Worm (Caenorhabditis elegans) whole organism, L2 larva: ENCODE results near the gene srd-12.

ENCODE experiments used
- F13H6.1 ChIP-seq: sonication (generic microtip); optimal IDR thresholded peaks from 2 replicates; lab custom pipeline; 2016; ENCODE audit warnings: missing genetic modification characterization, missing compliant biosample characterization
- aly-2 ChIP-seq: fragments of 150-350 bp; optimal IDR thresholded peaks from 2 replicates; lab custom pipeline; 2014; ENCODE audit warnings: missing biosample characterization, missing genetic modification characterization
- blmp-1 ChIP-seq: sonication (generic microtip); optimal IDR thresholded peaks from 2 replicates; lab custom pipeline; 2017; ENCODE audit warnings: missing genetic modification characterization, mild to moderate bottlenecking, missing compliant biosample characterization, antibody characterized with exemption, moderate library complexity; ENCODE audit not compliant: insufficient read depth
- egl-27 ChIP-seq: sonication (generic microtip); optimal IDR thresholded peaks from 3 replicates; lab custom pipeline; 2017; ENCODE audit warnings: missing biosample characterization, missing genetic modification reagents, missing genetic modification characterization
- lin-39 ChIP-seq: fragments of 150-350 bp; optimal IDR thresholded peaks from 2 replicates; lab custom pipeline; 2014; ENCODE audit warnings: missing biosample characterization, missing genetic modification reagents, missing genetic modification characterization
- lsy-2 ChIP-seq, 2 experiments: fragments of 150-350 bp in 1 of 2; sonication (generic microtip) in 1 of 2; optimal IDR thresholded peaks; 2 replicates each; lab custom pipeline; 2014 to 2017; ENCODE audit warnings: missing biosample characterization in 2 of 2, missing genetic modification characterization in 2 of 2
- mdl-1 ChIP-seq, 2 experiments: fragments of 150-350 bp in 1 of 2; sonication (generic microtip) in 1 of 2; optimal IDR thresholded peaks; 2 replicates each; lab custom pipeline; 2017; ENCODE audit warnings: missing biosample characterization in 2 of 2, missing genetic modification characterization in 2 of 2
- nhr-12 ChIP-seq: fragments of 150-350 bp; optimal IDR thresholded peaks from 2 replicates; lab custom pipeline; 2014; ENCODE audit warnings: missing biosample characterization, missing genetic modification characterization
- nhr-237 ChIP-seq: fragments of 150-350 bp; optimal IDR thresholded peaks from 2 replicates; lab custom pipeline; 2014; ENCODE audit warnings: missing biosample characterization, missing genetic modification characterization
- unc-62 ChIP-seq: fragments of 150-350 bp; optimal IDR thresholded peaks from 2 replicates; lab custom pipeline; 2014; ENCODE audit warnings: missing biosample characterization, missing genetic modification reagents, missing genetic modification characterization
- ztf-4 ChIP-seq: fragments of 150-350 bp; optimal IDR thresholded peaks from 2 replicates; lab custom pipeline; 2014; ENCODE audit warnings: missing biosample characterization, missing genetic modification characterization

DNA sequence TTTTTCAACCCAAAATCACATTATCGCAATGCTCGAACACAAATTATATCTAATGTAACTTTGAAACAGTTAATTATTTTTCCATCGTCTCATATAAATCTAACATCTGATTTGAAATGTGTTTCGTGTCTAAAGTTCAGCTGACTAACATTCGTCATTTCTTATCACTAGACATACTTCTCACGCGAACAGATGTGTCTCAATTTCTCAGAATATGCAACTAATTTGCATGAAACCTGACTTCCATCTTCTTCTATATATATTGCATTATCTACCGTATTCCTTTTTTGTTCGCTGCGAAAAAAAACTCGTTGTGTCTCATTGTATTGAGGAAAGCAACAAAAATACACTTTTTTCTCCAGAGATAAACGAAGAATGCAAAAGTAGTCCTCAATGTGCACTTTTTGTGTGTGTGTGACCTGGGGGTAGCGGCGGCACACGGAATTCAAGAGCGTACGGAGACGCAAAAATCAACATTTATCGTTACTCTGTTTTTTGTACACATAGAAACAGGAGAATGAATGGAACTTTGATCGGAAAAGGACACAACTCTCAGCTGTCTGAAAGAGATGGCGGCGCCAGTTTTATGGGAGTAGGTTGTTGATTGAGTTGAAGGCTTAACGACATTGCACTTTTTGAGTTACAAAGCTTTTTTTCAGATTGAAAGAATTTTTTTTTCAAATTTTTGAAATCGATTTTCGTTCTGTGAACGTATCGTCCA, 49.3 kb downstream of the srd-12 start:
- TF ChIP-seq nhr-237 (tag; lab: Kevin White, UChicago) (no peak), ztf-4 (tag; lab: Kevin White, UChicago) (no peak), mdl-1 (tag; optimal IDR thresholded peaks at IDR 0.05; lab: Kevin White, UChicago) (no peak), unc-62 (GFP tag; lab: Kevin White, UChicago) (no peak), aly-2 (tag; lab: Kevin White, UChicago) (no peak), nhr-12 (tag; lab: Kevin White, UChicago) (no peak), egl-27 (no peak), blmp-1 (tag; lab: Kevin White, UChicago) (no peak), F13H6.1 (tag; lab: Kevin White, UChicago) (no peak), lsy-2 (tag; optimal IDR thresholded peaks at IDR 0.05; lab: Kevin White, UChicago) (no peak), lin-39 (no peak)
